Worm (Caenorhabditis elegans) whole organism, L1 larva: Measurements from ENCODE around the gene fbxa-182.
A peak's percentile ranks its signal among the peaks of the same experiment; 100 is the strongest.

ENCODE experiments used
- C16A3.4 ChIP-seq: fragments of 150-350 bp; optimal IDR thresholded peaks from 2 replicates; lab custom pipeline; 2014; ENCODE audit warnings: missing biosample characterization, missing genetic modification characterization
- C34B4.2 ChIP-seq: sonication (generic microtip); optimal IDR thresholded peaks from 2 replicates; lab custom pipeline; 2017; ENCODE audit warnings: mild to moderate bottlenecking, missing genetic modification characterization, missing compliant biosample characterization
- F16B12.6 ChIP-seq: fragments of 150-350 bp; optimal IDR thresholded peaks from 2 replicates; lab custom pipeline; 2014; ENCODE audit warnings: missing biosample characterization, missing genetic modification characterization
- ceh-63 ChIP-seq: fragments of 200-800 bp; sonication (Bioruptor generic); optimal IDR thresholded peaks from 2 replicates; lab custom pipeline; 2018; ENCODE audit warnings: mild to moderate bottlenecking, missing genetic modification characterization, missing compliant biosample characterization
- ceh-82 ChIP-seq, 3 experiments: fragments of 150-350 bp in 1 of 3; sonication (generic microtip) in 2 of 3; optimal IDR thresholded peaks; 2 replicates each; lab custom pipeline; 2014 to 2017; ENCODE audit warnings: missing biosample characterization in 3 of 3, missing genetic modification characterization in 3 of 3
- ceh-88 ChIP-seq: fragments of 200-800 bp; sonication (Bioruptor generic); IDR thresholded peaks from 2 replicates; pipeline ENCODE4 v1.3.6; 2022; ENCODE audit warnings: missing genetic modification characterization, missing compliant biosample characterization
- efl-1 ChIP-seq, 4 experiments: fragments of 150-350 bp; optimal IDR thresholded peaks in 3 of 4; peaks in 1 of 4; 1 replicate in 1 of 4; 2 replicates in 3 of 4; lab custom pipeline; 2014; ENCODE audit warnings: missing biosample characterization in 2 of 4, missing genetic modification characterization in 2 of 4, missing genetic modification reagents in 2 of 4
- efl-3 ChIP-seq: fragments of 200-800 bp; sonication (Bioruptor generic); optimal IDR thresholded peaks from 2 replicates; lab custom pipeline; 2018; ENCODE audit warnings: mild to moderate bottlenecking, missing genetic modification characterization, missing compliant biosample characterization
- elt-2 ChIP-seq: sonication (generic microtip); optimal IDR thresholded peaks from 2 replicates; lab custom pipeline; 2016; ENCODE audit warnings: missing genetic modification characterization, mild to moderate bottlenecking, inconsistent platforms, missing compliant biosample characterization, missing genetic modification reagents
- fkh-4 ChIP-seq: sonication (generic microtip); optimal IDR thresholded peaks from 2 replicates; lab custom pipeline; 2016; ENCODE audit warnings: missing compliant biosample characterization, missing genetic modification characterization, borderline replicate concordance
- fos-1 ChIP-seq: fragments of 150-350 bp; optimal IDR thresholded peaks from 2 replicates; lab custom pipeline; 2014; ENCODE audit warnings: missing biosample characterization, missing genetic modification characterization
- hlh-4 ChIP-seq: sonication (generic microtip); optimal IDR thresholded peaks from 2 replicates; lab custom pipeline; 2016; ENCODE audit warnings: mild to moderate bottlenecking, missing genetic modification characterization, missing compliant biosample characterization
- hpl-2 ChIP-seq: fragments of 150-350 bp; optimal IDR thresholded peaks from 2 replicates; lab custom pipeline; 2014; ENCODE audit warnings: missing biosample characterization, missing genetic modification reagents, missing genetic modification characterization
- irx-1 ChIP-seq: sonication (generic microtip); optimal IDR thresholded peaks from 2 replicates; lab custom pipeline; 2016; ENCODE audit warnings: missing genetic modification characterization, missing compliant biosample characterization
- isw-1 ChIP-seq: fragments of 200-800 bp; sonication (Bioruptor generic); IDR thresholded peaks from 2 replicates; pipeline ENCODE4 v1.3.6; 2022; ENCODE audit warnings: missing genetic modification characterization, missing compliant biosample characterization
- jun-1 ChIP-seq: fragments of 150-350 bp; optimal IDR thresholded peaks from 2 replicates; lab custom pipeline; 2014; ENCODE audit warnings: missing biosample characterization, missing genetic modification reagents, missing genetic modification characterization
- lin-13 ChIP-seq: fragments of 150-350 bp; optimal IDR thresholded peaks from 2 replicates; lab custom pipeline; 2014; ENCODE audit warnings: missing biosample characterization, missing genetic modification reagents, missing genetic modification characterization
- lin-14 ChIP-seq: fragments of 200-800 bp; sonication (Bioruptor generic); optimal IDR thresholded peaks from 2 replicates; lab custom pipeline; 2018; ENCODE audit warnings: mild to moderate bottlenecking, missing genetic modification characterization, moderate library complexity, missing compliant biosample characterization
- lin-15B ChIP-seq: fragments of 150-350 bp; sonication (generic microtip); optimal IDR thresholded peaks from 3 replicates; lab custom pipeline; 2014; ENCODE audit warnings: missing biosample characterization, missing genetic modification characterization
- lin-35 ChIP-seq, 2 experiments: fragments of 150-350 bp; optimal IDR thresholded peaks; 2 replicates each; lab custom pipeline; 2014; ENCODE audit warnings: missing biosample characterization in 2 of 2, missing genetic modification characterization in 2 of 2, missing genetic modification reagents in 2 of 2
- lin-39 ChIP-seq: fragments of 150-350 bp; optimal IDR thresholded peaks from 2 replicates; lab custom pipeline; 2014; ENCODE audit warnings: missing biosample characterization, missing genetic modification reagents, missing genetic modification characterization
- lir-3 ChIP-seq: sonication (generic microtip); optimal IDR thresholded peaks from 2 replicates; lab custom pipeline; 2016; ENCODE audit warnings: mild to moderate bottlenecking, missing genetic modification characterization, moderate library complexity, missing compliant biosample characterization; ENCODE audit not compliant: poor library complexity
- lsy-2 ChIP-seq, 2 experiments: fragments of 150-350 bp; optimal IDR thresholded peaks; 2 replicates each; lab custom pipeline; 2014; ENCODE audit warnings: missing biosample characterization in 2 of 2, missing genetic modification characterization in 2 of 2
- nhr-11 ChIP-seq: fragments of 150-350 bp; optimal IDR thresholded peaks from 2 replicates; lab custom pipeline; 2014; ENCODE audit warnings: missing biosample characterization, missing genetic modification characterization
- nhr-12 ChIP-seq: sonication (generic microtip); optimal IDR thresholded peaks from 2 replicates; lab custom pipeline; 2017; ENCODE audit warnings: missing biosample characterization, missing genetic modification characterization
- nhr-237 ChIP-seq: fragments of 150-350 bp; optimal IDR thresholded peaks from 2 replicates; lab custom pipeline; 2014; ENCODE audit warnings: missing biosample characterization, missing genetic modification characterization
- nhr-28 ChIP-seq: fragments of 150-350 bp; optimal IDR thresholded peaks from 2 replicates; lab custom pipeline; 2014; ENCODE audit warnings: missing biosample characterization, missing genetic modification characterization
- nhr-47 ChIP-seq: sonication (generic microtip); optimal IDR thresholded peaks from 2 replicates; lab custom pipeline; 2016; ENCODE audit warnings: mild to moderate bottlenecking, missing genetic modification characterization, moderate library complexity, missing compliant biosample characterization
- nhr-77 ChIP-seq: fragments of 150-350 bp; optimal IDR thresholded peaks from 2 replicates; lab custom pipeline; 2014; ENCODE audit warnings: missing biosample characterization, missing genetic modification characterization
- nhr-90 ChIP-seq: sonication (generic microtip); optimal IDR thresholded peaks from 2 replicates; lab custom pipeline; 2016; ENCODE audit warnings: mild to moderate bottlenecking, missing genetic modification characterization, missing compliant biosample characterization; ENCODE audit not compliant: poor library complexity
- pag-3 ChIP-seq: sonication (generic microtip); optimal IDR thresholded peaks from 2 replicates; lab custom pipeline; 2017; ENCODE audit warnings: missing genetic modification characterization, mild to moderate bottlenecking, missing compliant biosample characterization, antibody characterized with exemption, borderline replicate concordance; ENCODE audit not compliant: insufficient read depth
- pqm-1 ChIP-seq: sonication (generic microtip); optimal IDR thresholded peaks from 3 replicates; lab custom pipeline; 2017; ENCODE audit warnings: missing biosample characterization, missing genetic modification characterization
- rnt-1 ChIP-seq: sonication (generic microtip); optimal IDR thresholded peaks from 2 replicates; lab custom pipeline; 2016; ENCODE audit warnings: mild to moderate bottlenecking, missing genetic modification characterization, moderate library complexity, missing compliant biosample characterization
- sox-4 ChIP-seq: sonication (generic microtip); optimal IDR thresholded peaks from 2 replicates; lab custom pipeline; 2016; ENCODE audit warnings: missing genetic modification characterization, missing compliant biosample characterization
- sptf-1 ChIP-seq: fragments of 150-350 bp; optimal IDR thresholded peaks from 2 replicates; lab custom pipeline; 2014; ENCODE audit warnings: missing biosample characterization, missing genetic modification characterization
- swsn-7 ChIP-seq: sonication (generic microtip); optimal IDR thresholded peaks from 2 replicates; lab custom pipeline; 2016; ENCODE audit warnings: missing genetic modification characterization, missing compliant biosample characterization
- tbx-2 ChIP-seq: sonication (generic microtip); optimal IDR thresholded peaks from 2 replicates; lab custom pipeline; 2016; ENCODE audit warnings: missing genetic modification characterization, missing compliant biosample characterization
- unc-86 ChIP-seq: sonication (generic microtip); optimal IDR thresholded peaks from 2 replicates; lab custom pipeline; 2016; ENCODE audit warnings: missing genetic modification characterization, missing compliant biosample characterization
- unc-98 ChIP-seq: fragments of 200-800 bp; sonication (Bioruptor generic); IDR thresholded peaks from 2 replicates; pipeline ENCODE4 v1.3.6; 2022; ENCODE audit warnings: missing genetic modification characterization, missing compliant biosample characterization
- vab-15 ChIP-seq: sonication (generic microtip); optimal IDR thresholded peaks from 2 replicates; lab custom pipeline; 2017; ENCODE audit warnings: missing genotype, mild to moderate bottlenecking, missing genetic modification characterization, missing compliant biosample characterization
- zip-4 ChIP-seq: fragments of 200-800 bp; sonication (Bioruptor generic); optimal IDR thresholded peaks from 2 replicates; lab custom pipeline; 2018; ENCODE audit warnings: mild to moderate bottlenecking, missing genetic modification characterization, moderate library complexity, missing compliant biosample characterization
- ztf-4 ChIP-seq: fragments of 150-350 bp; optimal IDR thresholded peaks from 2 replicates; lab custom pipeline; 2014; ENCODE audit warnings: missing biosample characterization, missing genetic modification characterization

The fbxa-182 gene

ce11 chrII:2412649-2413048 lies at the start of gene fbxa-182:
Gene fbxa-182 (minus strand): TSS chrII:2412749.
- peak; percentile 10 for TF ChIP-seq elt-2 (tag; lab: Kevin White, UChicago)
- TF ChIP-seq C34B4.2, result no peak

DNA sequence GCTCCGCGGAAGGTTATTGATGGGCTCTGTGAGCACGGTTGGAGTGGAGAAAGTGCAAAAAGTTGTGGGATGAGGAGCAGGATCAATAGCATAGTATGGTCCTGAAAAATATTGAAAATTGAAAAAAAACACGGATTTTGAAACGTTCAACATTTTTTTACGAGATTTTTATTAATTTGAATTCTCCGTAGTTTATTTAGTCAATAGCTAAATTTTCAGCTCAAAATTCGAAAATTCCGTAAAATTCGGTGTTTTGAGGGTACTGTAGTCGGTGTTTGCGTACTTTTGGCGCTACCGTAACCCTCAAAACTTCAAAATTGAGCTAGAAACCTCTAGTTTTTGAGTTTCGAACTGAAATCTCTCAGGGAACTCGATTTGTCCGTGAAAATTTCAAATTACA lies 46.3 kb upstream of the fbxa-182 start, which contains the start of gene pqn-42:
Gene pqn-42, minus strand, starts transcription at position 101 of the 400 bp plus-strand sequence.
- TF ChIP-seq tbx-2 (tag; lab: Kevin White, UChicago) (no peak), nhr-47 (no peak), hpl-2 (no peak), ceh-82 (tag; optimal IDR thresholded peaks at IDR 0.05; lab: Kevin White, UChicago) (no peak), unc-98 (GFP tag; lab: Robert Waterston, UW) (no peak), sptf-1 (tag; lab: Kevin White, UChicago) (no peak), lin-39 (tag; lab: Kevin White, UChicago) (no peak), hlh-4 (tag; lab: Kevin White, UChicago) (no peak), efl-3 (GFP tag; lab: Kevin White, UChicago) (no peak), ztf-4 (no peak), lin-35 (GFP tag; optimal IDR thresholded peaks at IDR 0.05; lab: Kevin White, UChicago) (no peak)

DNA sequence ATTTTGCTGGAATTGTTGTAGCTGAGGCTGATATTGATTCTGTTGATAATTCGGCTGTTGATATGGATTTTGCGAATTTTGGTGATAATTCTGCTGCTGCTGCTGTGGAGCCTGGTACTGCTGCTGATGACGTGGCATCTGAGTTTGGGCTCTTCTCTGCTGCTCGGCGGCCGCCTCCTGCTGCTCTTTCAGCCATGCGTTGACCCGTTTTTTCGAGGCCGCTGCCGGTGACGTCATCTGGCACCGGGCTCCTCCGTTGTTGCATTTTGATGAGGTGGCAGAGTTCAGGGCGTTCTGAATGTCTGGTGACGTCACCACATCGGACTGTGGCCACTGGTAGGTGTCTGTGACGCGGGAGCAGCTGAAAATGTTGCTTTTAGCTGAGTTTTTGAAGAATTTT lies 44.4 kb upstream of the fbxa-182 start:
- TF ChIP-seq nhr-12 (tag; lab: Kevin White, UChicago) (no peak), efl-3 (GFP tag; lab: Kevin White, UChicago) (no peak), pag-3 (tag; lab: Kevin White, UChicago) (no peak), nhr-77 (tag; lab: Kevin White, UChicago) (no peak), rnt-1 (tag; lab: Kevin White, UChicago) (no peak), fos-1 (tag; lab: Kevin White, UChicago) (no peak), ceh-63 (GFP tag; lab: Kevin White, UChicago) (no peak), ceh-88 (GFP tag; lab: Robert Waterston, UW) (no peak), vab-15 (tag; lab: Kevin White, UChicago) (no peak), tbx-2 (tag; lab: Kevin White, UChicago) (no peak), lin-13 (GFP tag; lab: Kevin White, UChicago) (no peak), fkh-4 (no peak), swsn-7 (tag; lab: Kevin White, UChicago) (no peak)
- TF ChIP-seq, all 84 proteins: peak for 0

DNA sequence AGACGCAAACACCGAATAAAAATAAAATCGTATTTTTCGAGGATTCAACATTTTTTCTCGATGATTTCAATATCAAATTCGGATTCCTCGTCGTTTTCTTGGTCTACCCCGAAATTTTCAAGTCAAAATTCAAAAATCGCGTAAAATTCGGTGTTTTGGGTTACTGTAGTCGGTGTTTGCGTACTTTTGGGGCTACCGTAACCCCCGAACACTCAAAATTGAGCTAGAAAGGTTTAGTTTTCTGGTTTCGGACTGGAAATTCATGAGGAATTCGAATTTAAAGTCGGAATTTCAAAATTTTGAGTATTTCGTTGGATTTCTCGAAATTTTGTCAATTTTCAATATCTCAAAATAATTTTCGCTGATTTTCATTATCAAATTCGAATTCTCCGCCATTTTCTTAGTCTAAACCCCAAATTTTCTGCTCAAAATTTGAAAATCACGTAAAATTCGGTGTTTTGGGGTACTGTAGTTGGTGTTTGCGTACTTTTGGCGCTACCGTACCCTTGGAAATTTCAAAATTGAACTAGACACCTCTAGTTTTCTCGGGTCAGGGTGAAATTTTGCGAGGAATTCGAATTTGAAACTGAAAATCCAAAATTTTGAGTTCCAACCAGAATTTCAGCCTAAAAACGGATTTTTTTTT lies 43.5 kb upstream of the fbxa-182 start:
- TF ChIP-seq lsy-2 (tag; optimal IDR thresholded peaks at IDR 0.05; lab: Kevin White, UChicago) (peak; percentile 20 to 30), C34B4.2 (no peak), pag-3 (tag; lab: Kevin White, UChicago) (no peak), lir-3 (tag; lab: Kevin White, UChicago) (no peak), C16A3.4 (tag; lab: Kevin White, UChicago) (no peak), lin-15B (tag; lab: Kevin White, UChicago) (no peak), fkh-4 (no peak), efl-1 (optimal IDR thresholded peaks at IDR 0.05; lab: Kevin White, UChicago) (no peak), efl-1 (GFP tag; optimal IDR thresholded peaks at IDR 0.05 in 1 of 2; lab: Kevin White, UChicago) (peak in 1 of 2 experiments; percentile 30), rnt-1 (tag; lab: Kevin White, UChicago) (no peak), ceh-63 (GFP tag; lab: Kevin White, UChicago) (no peak), F16B12.6 (no peak), hpl-2 (no peak), unc-86 (tag; lab: Kevin White, UChicago) (no peak)
- TF ChIP-seq, all 84 proteins: peak for 2

ce11 chrII:2454822-2455221 lies 42.3 kb upstream of the fbxa-182 start:
- peak; percentile 28 for TF ChIP-seq zip-4 (GFP tag; lab: Kevin White, UChicago)
- TF ChIP-seq elt-2 (tag; lab: Kevin White, UChicago), result peak; percentile 50
- TF ChIP-seq sox-4, result no peak
- no peak for TF ChIP-seq irx-1 (tag; lab: Kevin White, UChicago)
- no peak for TF ChIP-seq F16B12.6
- TF ChIP-seq lin-14 (GFP tag; lab: Kevin White, UChicago), result peak; percentile 54
- TF ChIP-seq nhr-11 (tag; lab: Kevin White, UChicago), result no peak
- TF ChIP-seq lin-35 (GFP tag; optimal IDR thresholded peaks at IDR 0.05; lab: Kevin White, UChicago), result peak in 1 of 2 experiments; percentile 33
- TF ChIP-seq nhr-28 (tag; lab: Kevin White, UChicago), result no peak
- TF ChIP-seq nhr-90, result peak; percentile 40
- no peak for TF ChIP-seq pqm-1
- TF ChIP-seq jun-1 (tag; lab: Kevin White, UChicago), result peak; percentile 63
- no peak for TF ChIP-seq isw-1 (GFP tag; lab: Robert Waterston, UW)
- no peak for TF ChIP-seq ceh-63 (GFP tag; lab: Kevin White, UChicago)
- TF ChIP-seq ztf-4, result no peak
- TF ChIP-seq nhr-237 (tag; lab: Kevin White, UChicago), result no peak
- peak; percentile 39 for TF ChIP-seq swsn-7 (tag; lab: Kevin White, UChicago)
- TF ChIP-seq hlh-4 (tag; lab: Kevin White, UChicago), result no peak
- TF ChIP-seq lsy-2 (tag; optimal IDR thresholded peaks at IDR 0.05; lab: Kevin White, UChicago), result peak in 1 of 2 experiments; percentile 64
- TF ChIP-seq nhr-77 (tag; lab: Kevin White, UChicago), result peak; percentile 58
